Worm (Caenorhabditis elegans) whole organism, midembryonic: ENCODE measurements around the gene syp-1.

ENCODE experiments used
- T22C8.4 ChIP-seq: fragments of 200-800 bp; sonication (Bioruptor generic); IDR thresholded peaks from 2 replicates; pipeline ENCODE4 v1.3.6; 2022; ENCODE audit warnings: missing genetic modification characterization, missing compliant biosample characterization
- cog-1 ChIP-seq: sonication (generic microtip); optimal IDR thresholded peaks from 2 replicates; lab custom pipeline; 2016; ENCODE audit warnings: missing genetic modification characterization, missing compliant biosample characterization
- flt-1 ChIP-seq: fragments of 200-800 bp; sonication (Bioruptor generic); IDR thresholded peaks from 2 replicates; pipeline ENCODE4 v1.3.6; 2022; ENCODE audit warnings: missing genetic modification characterization, missing compliant biosample characterization
- klf-2 ChIP-seq: fragments of 200-800 bp; sonication (Bioruptor generic); conservative IDR thresholded peaks from 2 replicates; pipeline ENCODE4 v1.3.6; 2022; ENCODE audit warnings: missing genetic modification reagents, missing genetic modification characterization, missing compliant biosample characterization
- med-1 ChIP-seq: sonication (generic microtip); optimal IDR thresholded peaks from 2 replicates; lab custom pipeline; 2017; ENCODE audit warnings: missing genetic modification characterization, mild to moderate bottlenecking, missing compliant biosample characterization, antibody characterized with exemption, missing genetic modification reagents; ENCODE audit not compliant: insufficient read depth
- ref-1 ChIP-seq: fragments of 200-800 bp; sonication (Bioruptor generic); conservative IDR thresholded peaks from 2 replicates; pipeline ENCODE4 v1.3.6; 2022; ENCODE audit warnings: missing genetic modification reagents, missing genetic modification characterization, missing compliant biosample characterization
- tab-1 ChIP-seq: fragments of 200-800 bp; sonication (Bioruptor generic); IDR thresholded peaks from 2 replicates; pipeline ENCODE4 v1.3.6; 2022; ENCODE audit warnings: missing genetic modification characterization, missing compliant biosample characterization
- ztf-23 ChIP-seq: fragments of 200-800 bp; sonication (Bioruptor generic); IDR thresholded peaks from 2 replicates; pipeline ENCODE4 v1.3.6; 2022; ENCODE audit warnings: missing genetic modification reagents, missing genetic modification characterization, missing compliant biosample characterization
- ztf-29 ChIP-seq: fragments of 200-800 bp; sonication (Bioruptor generic); IDR thresholded peaks from 2 replicates; pipeline ENCODE4 v1.3.6; 2022; ENCODE audit warnings: missing genetic modification reagents, missing genetic modification characterization, missing compliant biosample characterization

syp-1 gene

DNA sequence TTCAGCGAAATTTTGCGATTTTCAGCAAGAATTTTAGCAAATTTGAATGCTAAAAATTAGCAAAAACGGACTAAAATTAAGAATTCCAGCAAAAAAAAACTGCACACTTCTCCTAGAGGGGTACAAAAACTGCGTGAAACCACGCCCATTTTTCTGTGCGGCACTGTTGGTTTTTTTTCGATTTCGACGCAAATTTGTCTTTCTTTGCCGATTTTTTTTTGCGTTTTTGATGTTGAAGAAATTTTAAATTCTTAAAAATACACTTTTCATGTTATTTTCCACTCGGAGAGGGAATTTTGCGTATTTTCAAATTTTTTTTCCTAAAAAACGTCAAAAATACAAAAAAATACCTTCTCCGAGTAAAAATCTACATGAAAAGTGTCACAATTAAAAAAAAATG, at the start of gene syp-1:
syp-1 (plus strand) TSS at position 301 of the 400 bp plus-strand sequence.
- TF ChIP-seq ztf-29 (GFP tag; lab: Robert Waterston, UW) (no peak), cog-1 (tag; lab: Kevin White, UChicago) (no peak), ztf-23 (GFP tag; lab: Robert Waterston, UW) (no peak), klf-2 (GFP tag; lab: Robert Waterston, UW) (no peak), ref-1 (GFP tag; lab: Robert Waterston, UW) (no peak), med-1 (no peak), T22C8.4 (no peak), tab-1 (GFP tag; lab: Robert Waterston, UW) (no peak), flt-1 (GFP tag; lab: Robert Waterston, UW) (no peak)

ce11 chrV:16354675-16355074, 49.4 kb upstream of the syp-1 start:
- no peak for TF ChIP-seq med-1
- TF ChIP-seq tab-1 (GFP tag; lab: Robert Waterston, UW) = no peak
- TF ChIP-seq ztf-23 (GFP tag; lab: Robert Waterston, UW) = no peak
- TF ChIP-seq klf-2 (GFP tag; lab: Robert Waterston, UW) = no peak
- no peak for TF ChIP-seq ref-1 (GFP tag; lab: Robert Waterston, UW)
- no peak for TF ChIP-seq cog-1 (tag; lab: Kevin White, UChicago)
- no peak for TF ChIP-seq flt-1 (GFP tag; lab: Robert Waterston, UW)
- TF ChIP-seq T22C8.4 = no peak
- no peak for TF ChIP-seq ztf-29 (GFP tag; lab: Robert Waterston, UW)

- TF ChIP-seq ref-1 (GFP tag; lab: Robert Waterston, UW) (no peak), klf-2 (GFP tag; lab: Robert Waterston, UW) (no peak), flt-1 (GFP tag; lab: Robert Waterston, UW) (peak; percentile 79), tab-1 (GFP tag; lab: Robert Waterston, UW) (no peak), cog-1 (tag; lab: Kevin White, UChicago) (peak; percentile 71), ztf-23 (GFP tag; lab: Robert Waterston, UW) (no peak)
Observed at ce11 chrV:16355941-16356340, 48.1 kb upstream of the syp-1 start.

DNA sequence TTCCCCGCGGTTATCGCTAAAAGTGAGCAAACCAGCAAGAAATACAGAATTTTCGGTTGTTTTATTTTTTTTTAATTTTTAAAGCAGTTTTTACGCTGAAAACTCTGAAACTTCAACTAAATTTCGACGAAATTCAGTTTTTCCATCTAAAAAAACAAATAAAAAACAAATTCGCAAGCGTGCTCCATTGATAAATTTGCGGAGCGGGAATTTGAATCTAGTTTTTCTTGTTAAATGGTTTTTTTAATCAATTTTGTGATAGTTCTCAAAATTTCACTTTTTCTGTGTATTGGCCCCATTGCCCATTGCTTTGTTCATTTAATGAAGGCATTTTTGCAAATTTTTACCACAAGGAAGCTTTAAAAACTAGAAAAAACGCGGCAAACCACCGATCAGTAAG, 47.3 kb upstream of the syp-1 start:
- TF ChIP-seq ref-1 (GFP tag; lab: Robert Waterston, UW) (no peak), tab-1 (GFP tag; lab: Robert Waterston, UW) (no peak), ztf-29 (GFP tag; lab: Robert Waterston, UW) (no peak), ztf-23 (GFP tag; lab: Robert Waterston, UW) (no peak), cog-1 (tag; lab: Kevin White, UChicago) (no peak), T22C8.4 (no peak), klf-2 (GFP tag; lab: Robert Waterston, UW) (no peak), flt-1 (GFP tag; lab: Robert Waterston, UW) (no peak), med-1 (no peak)

DNA sequence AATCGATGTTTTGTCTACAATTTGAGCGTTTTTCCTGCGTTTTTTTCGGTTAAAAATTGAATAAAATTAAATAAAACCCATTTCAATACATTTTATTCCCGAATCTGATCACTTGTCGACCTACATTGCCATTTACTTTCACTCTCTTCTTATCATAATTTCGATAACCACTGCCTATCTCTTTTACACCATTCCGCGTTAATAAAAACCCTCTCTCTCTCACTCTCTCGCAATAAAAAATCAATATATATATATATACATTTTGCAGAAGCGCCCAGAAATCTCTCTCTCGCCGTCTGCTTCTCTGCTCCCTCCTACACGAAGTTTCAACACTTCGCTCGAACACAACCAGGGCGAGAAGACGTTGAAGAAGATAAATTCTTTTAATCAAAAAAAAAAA, 46.8 kb upstream of the syp-1 start, which contains the start of gene pptr-1:
pptr-1 (plus strand) TSS at position 269 of the 400 bp plus-strand sequence.
- no peak for TF ChIP-seq klf-2 (GFP tag; lab: Robert Waterston, UW)
- TF ChIP-seq ztf-29 (GFP tag; lab: Robert Waterston, UW) = no peak
- peak; percentile 22; the same call in 1 of the 2 replicates for TF ChIP-seq T22C8.4
- no peak for TF ChIP-seq ztf-23 (GFP tag; lab: Robert Waterston, UW)
- no peak for TF ChIP-seq flt-1 (GFP tag; lab: Robert Waterston, UW)
- no peak for TF ChIP-seq cog-1 (tag; lab: Kevin White, UChicago)

DNA sequence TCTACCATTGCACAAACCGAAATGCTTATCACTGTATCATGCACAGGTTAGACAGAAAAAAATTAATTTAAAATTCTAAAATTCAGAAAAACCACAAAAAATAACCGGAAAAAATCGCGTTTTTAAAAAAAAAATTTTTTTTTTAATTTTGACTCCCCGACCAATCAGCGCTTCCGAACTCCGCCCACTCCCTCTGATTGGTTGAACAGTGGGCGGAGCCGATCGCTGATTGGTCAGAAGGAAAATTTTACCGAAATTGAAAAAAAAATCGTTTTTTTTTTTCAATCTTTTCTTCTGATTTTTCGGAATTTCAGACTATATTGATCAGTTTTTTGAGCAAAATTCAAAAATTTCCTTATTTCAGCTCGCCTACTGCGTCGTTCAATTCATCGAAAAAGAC, 42.7 kb upstream of the syp-1 start:
- TF ChIP-seq flt-1 (GFP tag; lab: Robert Waterston, UW) (no peak), med-1 (no peak), ztf-23 (GFP tag; lab: Robert Waterston, UW) (no peak), ztf-29 (GFP tag; lab: Robert Waterston, UW) (no peak), ref-1 (GFP tag; lab: Robert Waterston, UW) (no peak), tab-1 (GFP tag; lab: Robert Waterston, UW) (no peak), cog-1 (tag; lab: Kevin White, UChicago) (no peak), T22C8.4 (no peak), klf-2 (GFP tag; lab: Robert Waterston, UW) (no peak)

DNA sequence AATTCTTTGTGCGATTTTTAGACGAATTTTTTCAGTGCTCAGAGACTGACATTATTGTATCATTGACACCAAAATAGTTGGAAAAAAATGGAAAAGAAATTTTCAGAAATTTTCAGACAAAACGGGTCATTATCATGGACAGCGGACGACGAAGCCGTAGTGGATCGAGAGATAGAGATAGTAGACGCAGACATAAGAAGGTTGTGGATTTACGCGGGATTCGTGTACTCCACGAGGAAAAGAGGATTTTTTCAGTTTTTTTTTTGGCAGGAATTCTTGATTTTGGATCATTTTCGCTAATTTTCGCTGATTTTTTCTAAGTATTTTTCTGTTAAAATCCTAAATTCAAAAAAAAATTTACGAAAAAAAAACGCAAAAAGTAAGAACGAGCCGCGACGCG, 36.5 kb upstream of the syp-1 start, which contains the start of gene W08G11.3:
W08G11.3 (plus strand) TSS at position 107 of the 400 bp plus-strand sequence.
- TF ChIP-seq klf-2 (GFP tag; lab: Robert Waterston, UW) = no peak
- no peak for TF ChIP-seq ztf-23 (GFP tag; lab: Robert Waterston, UW)
- TF ChIP-seq med-1 = no peak
- TF ChIP-seq T22C8.4 = no peak
- no peak for TF ChIP-seq ztf-29 (GFP tag; lab: Robert Waterston, UW)
- no peak for TF ChIP-seq flt-1 (GFP tag; lab: Robert Waterston, UW)
- TF ChIP-seq cog-1 (tag; lab: Kevin White, UChicago) = no peak
- no peak for TF ChIP-seq ref-1 (GFP tag; lab: Robert Waterston, UW)
- no peak for TF ChIP-seq tab-1 (GFP tag; lab: Robert Waterston, UW)

- TF ChIP-seq ref-1 (GFP tag; lab: Robert Waterston, UW) = no peak
- peak; percentile 53; the same call in 1 of the 2 replicates for TF ChIP-seq T22C8.4
Observed at ce11 chrV:16368143-16368542, 35.9 kb upstream of the syp-1 start.

DNA sequence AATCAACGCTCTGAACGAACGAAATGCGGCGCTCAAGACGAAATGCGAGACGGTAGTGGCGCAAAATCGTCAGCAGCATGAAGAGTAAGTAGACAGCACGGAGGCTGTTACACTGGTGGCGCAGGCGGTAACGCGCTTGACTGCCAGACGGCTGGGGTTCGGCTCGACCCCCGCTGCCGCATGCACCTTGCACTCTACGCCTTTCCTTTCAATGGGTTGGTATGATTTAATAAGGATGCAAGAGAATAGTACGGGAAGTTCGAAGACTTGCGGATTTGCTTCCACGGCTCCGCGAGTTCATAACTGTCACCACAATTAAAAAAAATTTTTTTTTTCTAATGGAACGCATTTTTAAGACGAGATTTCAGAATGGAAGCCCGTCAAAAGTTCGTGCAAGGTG, 34.0 kb upstream of the syp-1 start:
- peak; percentile 32 for TF ChIP-seq med-1
- peak; percentile 68; the same call in 1 of the 2 replicates for TF ChIP-seq klf-2 (GFP tag; lab: Robert Waterston, UW)
- TF ChIP-seq flt-1 (GFP tag; lab: Robert Waterston, UW) = peak; percentile 90
- TF ChIP-seq ztf-23 (GFP tag; lab: Robert Waterston, UW) = peak; percentile 79
- peak; percentile 61 for TF ChIP-seq ref-1 (GFP tag; lab: Robert Waterston, UW)
- peak; percentile 34 for TF ChIP-seq cog-1 (tag; lab: Kevin White, UChicago)
- peak; percentile 58; the same call in 1 of the 2 replicates for TF ChIP-seq T22C8.4
- no peak for TF ChIP-seq ztf-29 (GFP tag; lab: Robert Waterston, UW)
- peak; percentile 83 for TF ChIP-seq tab-1 (GFP tag; lab: Robert Waterston, UW)

- TF ChIP-seq flt-1 (GFP tag; lab: Robert Waterston, UW) = no peak
- TF ChIP-seq tab-1 (GFP tag; lab: Robert Waterston, UW) = no peak
- no peak for TF ChIP-seq ztf-29 (GFP tag; lab: Robert Waterston, UW)
- TF ChIP-seq ref-1 (GFP tag; lab: Robert Waterston, UW) = no peak
- TF ChIP-seq klf-2 (GFP tag; lab: Robert Waterston, UW) = no peak
- TF ChIP-seq med-1 = no peak
- TF ChIP-seq cog-1 (tag; lab: Kevin White, UChicago) = no peak
- no peak for TF ChIP-seq T22C8.4
- TF ChIP-seq ztf-23 (GFP tag; lab: Robert Waterston, UW) = no peak
Observed at ce11 chrV:16374676-16375075, 29.4 kb upstream of the syp-1 start, which contains the start of gene srv-34. Gene srv-34 (minus strand): TSS chrV:16374776.
